Worm (Caenorhabditis elegans): Measurements from ENCODE around the gene smoc-1.
A peak's percentile ranks its signal among the peaks of the same experiment; 100 is the strongest.

smoc-1 gene

DNA sequence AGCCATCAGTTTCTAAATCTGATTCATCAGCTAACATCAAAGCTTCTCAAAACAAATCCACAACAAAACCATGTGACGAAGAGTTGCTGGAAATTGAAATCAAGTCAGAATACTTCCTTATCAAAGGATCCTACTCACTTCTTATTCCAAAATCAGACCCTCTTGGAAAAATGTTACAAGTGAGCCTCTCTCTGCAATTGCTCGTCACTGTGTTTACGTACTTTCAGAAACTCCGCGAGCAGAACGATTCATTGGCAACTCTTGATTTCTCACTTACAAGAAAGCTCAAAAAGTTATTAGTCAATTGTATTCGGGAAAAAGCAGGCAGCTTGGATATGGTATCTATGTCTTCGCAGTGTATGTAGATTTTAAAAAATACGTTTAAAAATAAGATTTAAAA is 6.0 kb upstream of the smoc-1 start:
- TF ChIP-seq nhr-179 (tag; optimal IDR thresholded peaks at IDR 0.05) (no peak), let-526 (GFP tag; IDR thresholded peaks at IDR 0.05) (no peak), hmg-20 (GFP tag; IDR thresholded peaks at IDR 0.05) (no peak), T26A5.8 (tag; optimal IDR thresholded peaks at IDR 0.05) (no peak), cebp-2 (GFP tag; IDR thresholded peaks at IDR 0.05) (no peak), hmg-1.2 (GFP tag; IDR thresholded peaks at IDR 0.05) (no peak), lin-35 (GFP tag; optimal IDR thresholded peaks at IDR 0.05) (no peak), lin-54 (GFP tag; optimal IDR thresholded peaks at IDR 0.05) (no peak), ztf-25 (GFP tag; IDR thresholded peaks at IDR 0.05) (no peak), efl-1 (GFP tag; optimal IDR thresholded peaks at IDR 0.05) (no peak), Y95B8A.8 (GFP tag; IDR thresholded peaks at IDR 0.05) (no peak)

DNA sequence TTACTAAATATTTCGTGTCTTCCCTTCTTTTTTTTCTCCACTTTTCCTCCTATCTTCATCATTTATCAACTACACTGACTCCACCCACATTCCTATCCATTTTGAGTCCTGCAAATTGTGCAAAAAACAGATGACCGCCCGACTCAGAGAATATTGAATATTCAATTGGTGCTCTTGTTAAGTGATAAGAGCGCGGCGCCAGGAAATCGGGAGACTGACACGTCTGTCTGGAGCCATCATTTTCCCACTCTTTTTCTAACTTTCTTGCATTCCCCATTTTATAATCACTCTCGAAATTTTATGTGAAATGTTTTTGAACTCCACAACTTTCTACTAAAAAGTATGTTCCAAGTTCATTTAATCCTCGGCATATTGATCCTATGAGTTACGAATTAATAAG is 1.6 kb upstream of the smoc-1 start:
- TF ChIP-seq nhr-80 (tag; optimal IDR thresholded peaks at IDR 0.05) (peak; percentile 84), ccch-3 (GFP tag; optimal IDR thresholded peaks at IDR 0.05) (no peak)

DNA sequence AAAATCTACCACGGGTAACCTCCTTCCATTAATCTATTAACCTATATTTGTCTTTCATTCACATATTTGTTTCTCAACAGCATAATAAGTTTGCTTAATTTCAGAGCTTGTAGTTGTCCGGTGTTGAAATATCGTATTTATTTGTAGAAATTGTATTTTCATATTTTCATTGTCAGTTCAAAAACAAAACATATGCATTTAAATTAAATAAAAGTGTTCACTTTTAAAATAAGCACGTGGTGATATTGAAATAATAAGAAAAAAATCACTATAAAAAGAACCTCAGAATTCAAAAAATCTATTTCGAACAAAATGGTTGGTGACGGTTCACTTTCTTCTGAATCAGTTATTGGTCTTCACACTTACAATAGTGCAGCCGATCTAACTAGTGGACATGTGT is 1.2 kb downstream of the smoc-1 start, which contains the start of gene T04F3.3:
Gene T04F3.3, plus strand, starts transcription at position 301 of the 400 bp plus-strand sequence.
- TF ChIP-seq nhr-120 (GFP tag; IDR thresholded peaks at IDR 0.05) = no peak
- no peak for TF ChIP-seq Y53G8AR.9 (GFP tag; conservative IDR thresholded peaks at IDR 0.05)
- no peak for TF ChIP-seq madf-10 (tag; optimal IDR thresholded peaks at IDR 0.05)
- TF ChIP-seq lag-1 (GFP tag; IDR thresholded peaks at IDR 0.05) = no peak
- no peak for TF ChIP-seq pha-4 (tag; optimal IDR thresholded peaks at IDR 0.05)
- no peak for TF ChIP-seq ztf-6 (GFP tag; IDR thresholded peaks at IDR 0.05)
- TF ChIP-seq chd-7 (tag; optimal IDR thresholded peaks at IDR 0.05) = no peak
- TF ChIP-seq attf-3 (GFP tag; conservative IDR thresholded peaks at IDR 0.05) = no peak
- TF ChIP-seq B0019.2 (GFP tag; conservative IDR thresholded peaks at IDR 0.05) = no peak
- TF ChIP-seq xnd-1 (tag; optimal IDR thresholded peaks at IDR 0.05) = no peak
- no peak for TF ChIP-seq pbrm-1 (GFP tag; IDR thresholded peaks at IDR 0.05)
- no peak for TF ChIP-seq unc-130 (GFP tag; optimal IDR thresholded peaks at IDR 0.05)
- TF ChIP-seq ceh-100 (GFP tag; IDR thresholded peaks at IDR 0.05) = no peak
- TF ChIP-seq dpff-1 (tag; optimal IDR thresholded peaks at IDR 0.05) = no peak
- TF ChIP-seq madf-8 (GFP tag; conservative IDR thresholded peaks at IDR 0.05) = no peak
- TF ChIP-seq gei-17 (GFP tag; optimal IDR thresholded peaks at IDR 0.05) = no peak
- no peak for TF ChIP-seq Y56A3A.18 (GFP tag; IDR thresholded peaks at IDR 0.05)

DNA sequence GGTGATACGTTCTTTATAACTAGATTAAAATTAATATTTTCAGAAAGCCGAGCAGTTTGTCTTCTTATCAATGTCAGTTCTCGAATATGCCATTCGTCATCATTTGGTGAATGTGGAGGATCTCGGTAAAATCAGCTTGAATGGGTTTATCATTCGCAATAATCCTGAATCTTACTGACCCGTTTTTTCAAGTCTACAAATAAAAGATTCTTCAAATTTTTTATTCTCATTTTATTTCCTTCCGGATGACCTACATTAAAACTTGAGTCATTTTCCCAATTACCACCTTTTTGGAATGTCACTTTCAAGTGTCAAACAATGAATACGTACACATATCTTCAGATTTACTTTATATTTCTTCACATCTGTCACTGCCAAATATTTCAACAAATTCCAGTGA is 2.9 kb downstream of the smoc-1 start, which contains the start of gene T04F3.5:
Gene T04F3.5, plus strand, starts transcription at position 301 of the 400 bp plus-strand sequence.
- no peak for TF ChIP-seq nhr-27 (tag; optimal IDR thresholded peaks at IDR 0.05)
- no peak for TF ChIP-seq rpc-1 (optimal IDR thresholded peaks at IDR 0.05)
- TF ChIP-seq rpc-1 (tag; optimal IDR thresholded peaks at IDR 0.05) = no peak
- TF ChIP-seq ets-4 (GFP tag; optimal IDR thresholded peaks at IDR 0.05) = no peak
- TF ChIP-seq F57C9.4 (tag; optimal IDR thresholded peaks at IDR 0.05) = no peak
- TF ChIP-seq attf-6 (GFP tag; IDR thresholded peaks at IDR 0.05) = no peak
- TF ChIP-seq tbp1 (GFP tag; optimal IDR thresholded peaks at IDR 0.05) = no peak
